Fruit fly (Drosophila melanogaster) whole organism, embryonic: ENCODE data around the gene Cyp313a4.
A peak's percentile ranks its signal among the peaks of the same experiment; 100 is the strongest.

Experiments used
- Abd-B ChIP-seq: fragments of 200-800 bp; sonication (Bioruptor generic); optimal IDR thresholded peaks from 2 replicates; lab custom pipeline; 2018; ENCODE audit warnings: missing biosample characterization, mild to moderate bottlenecking, missing genetic modification characterization, moderate library complexity
- Awh ChIP-seq: fragments of 200-800 bp; sonication (Bioruptor generic); IDR thresholded peaks from 2 replicates; pipeline ENCODE4, ENCODE4 v1.3.6; 2022; ENCODE audit warnings: missing biosample characterization, missing genetic modification characterization
- Bgb ChIP-seq: fragments of 200-800 bp; sonication (Bioruptor generic); IDR thresholded peaks from 2 replicates; pipeline ENCODE4 v1.3.6; 2022; ENCODE audit warnings: missing biosample characterization, missing genetic modification characterization; ENCODE audit not compliant: partially characterized antibody
- CG10147 ChIP-seq: fragments of 200-800 bp; sonication (Bioruptor generic); optimal IDR thresholded peaks from 2 replicates; lab custom pipeline; 2019; ENCODE audit warnings: missing biosample characterization, mild to moderate bottlenecking, missing genetic modification characterization, moderate library complexity
- CG10267 ChIP-seq: fragments of 200-800 bp; sonication (Bioruptor generic); optimal IDR thresholded peaks from 2 replicates; lab custom pipeline; 2018; ENCODE audit warnings: missing biosample characterization, mild to moderate bottlenecking, missing genetic modification characterization, moderate library complexity
- CG10959 ChIP-seq: fragments of 200-800 bp; sonication (Bioruptor generic); IDR thresholded peaks from 2 replicates; pipeline ENCODE4 v1.3.6; 2022; ENCODE audit warnings: missing biosample characterization, missing genetic modification characterization
- CG12219 ChIP-seq: fragments of 200-800 bp; sonication (Bioruptor generic); optimal IDR thresholded peaks from 3 replicates; lab custom pipeline; 2018; ENCODE audit warnings: missing biosample characterization, mild to moderate bottlenecking, missing genetic modification characterization
- CG12236 ChIP-seq: fragments of 200-800 bp; sonication (Bioruptor generic); optimal IDR thresholded peaks from 2 replicates; lab custom pipeline; 2016; ENCODE audit warnings: missing biosample characterization, missing genetic modification characterization
- CG12659 ChIP-seq: fragments of 200-800 bp; sonication (Bioruptor generic); optimal IDR thresholded peaks from 3 replicates; lab custom pipeline; 2017; ENCODE audit warnings: mild to moderate bottlenecking, missing biosample characterization, missing genetic modification reagents, missing genetic modification characterization
- CG15479 ChIP-seq: fragments of 200-800 bp; sonication (Bioruptor generic); optimal IDR thresholded peaks from 3 replicates; lab custom pipeline; 2019; ENCODE audit warnings: missing biosample characterization, mild to moderate bottlenecking, missing genetic modification characterization, moderate library complexity
- CG17186 ChIP-seq: fragments of 200-800 bp; sonication (Bioruptor generic); optimal IDR thresholded peaks from 3 replicates; lab custom pipeline; 2017; ENCODE audit warnings: missing biosample characterization, missing genetic modification reagents, missing genetic modification characterization
- CG4282 ChIP-seq: fragments of 200-800 bp; sonication (Bioruptor generic); optimal IDR thresholded peaks from 2 replicates; lab custom pipeline; 2016; ENCODE audit warnings: missing biosample characterization, missing genetic modification characterization
- CG4707 ChIP-seq: fragments of 200-800 bp; sonication (Bioruptor generic); optimal IDR thresholded peaks from 2 replicates; lab custom pipeline; 2018; ENCODE audit warnings: missing biosample characterization, mild to moderate bottlenecking, missing genetic modification characterization, moderate library complexity
- CG4730 ChIP-seq: fragments of 200-800 bp; sonication (Bioruptor generic); IDR thresholded peaks from 2 replicates; pipeline ENCODE4 v1.3.6; 2022; ENCODE audit warnings: missing biosample characterization, missing genetic modification characterization
- CG6175 ChIP-seq: fragments of 200-800 bp; sonication (Bioruptor generic); IDR thresholded peaks from 3 replicates; pipeline ENCODE4 v1.3.6; 2022; ENCODE audit warnings: missing biosample characterization, missing genetic modification characterization
- CG6765 ChIP-seq: fragments of 200-800 bp; sonication (Bioruptor generic); optimal IDR thresholded peaks from 3 replicates; lab custom pipeline; 2017; ENCODE audit warnings: missing biosample characterization, mild to moderate bottlenecking, missing genetic modification characterization
- CG6791 ChIP-seq: fragments of 200-800 bp; sonication (Bioruptor generic); IDR thresholded peaks from 3 replicates; pipeline ENCODE4 v1.3.6; 2022; ENCODE audit warnings: missing biosample characterization, missing genetic modification characterization; ENCODE audit not compliant: partially characterized antibody
- CkIIα-i1 ChIP-seq: fragments of 200-800 bp; sonication (Bioruptor generic); IDR thresholded peaks from 2 replicates; pipeline ENCODE4 v1.3.6; 2022; ENCODE audit warnings: missing biosample characterization, missing genetic modification characterization
- Dref ChIP-seq: fragments of 200-800 bp; sonication (Bioruptor generic); IDR thresholded peaks from 2 replicates; pipeline ENCODE4 v1.3.6; 2022; ENCODE audit warnings: missing biosample characterization, missing genetic modification characterization
- E2f2 ChIP-seq: fragments of 200-800 bp; sonication (Bioruptor generic); IDR thresholded peaks from 2 replicates; pipeline ENCODE4 v1.3.6; 2022; ENCODE audit warnings: missing biosample characterization, missing genetic modification characterization
- Fer2 ChIP-seq: fragments of 200-800 bp; sonication (Bioruptor generic); optimal IDR thresholded peaks from 2 replicates; lab custom pipeline; 2018; ENCODE audit warnings: missing biosample characterization, mild to moderate bottlenecking, missing genetic modification characterization, moderate library complexity
- HmgZ ChIP-seq: fragments of 200-800 bp; sonication (Bioruptor generic); optimal IDR thresholded peaks from 2 replicates; lab custom pipeline; 2018; ENCODE audit warnings: missing biosample characterization, mild to moderate bottlenecking, missing genetic modification characterization
- MTF-1 ChIP-seq: fragments of 200-800 bp; sonication (Bioruptor generic); optimal IDR thresholded peaks from 2 replicates; lab custom pipeline; 2018; ENCODE audit warnings: missing biosample characterization, mild to moderate bottlenecking, missing genetic modification characterization, borderline replicate concordance
- Mrtf ChIP-seq: fragments of 200-800 bp; sonication (Bioruptor generic); IDR thresholded peaks from 3 replicates; pipeline ENCODE4 v1.3.6; 2022; ENCODE audit warnings: missing biosample characterization, missing genetic modification characterization
- NC2α ChIP-seq: fragments of 200-800 bp; sonication (Bioruptor generic); optimal IDR thresholded peaks from 2 replicates; lab custom pipeline; 2016; ENCODE audit warnings: missing biosample characterization, missing genetic modification characterization
- Opbp ChIP-seq: fragments of 200-800 bp; sonication (Bioruptor generic); IDR thresholded peaks from 3 replicates; pipeline ENCODE4 v1.3.6; 2022; ENCODE audit warnings: missing biosample characterization, missing genetic modification characterization; ENCODE audit not compliant: partially characterized antibody
- Sin3A ChIP-seq: fragments of >200 bp; optimal IDR thresholded peaks from 2 replicates; lab custom pipeline; 2018
- Taf1 ChIP-seq: fragments of 200-800 bp; sonication (Bioruptor generic); IDR thresholded peaks from 2 replicates; pipeline ENCODE4 v1.3.6; 2022; ENCODE audit warnings: missing biosample characterization, missing genetic modification characterization
- Tbp ChIP-seq: fragments of >200 bp; optimal IDR thresholded peaks from 2 replicates; lab custom pipeline; 2018; ENCODE audit warnings: missing biosample characterization, missing genetic modification characterization
- al ChIP-seq: fragments of 200-800 bp; sonication (Bioruptor generic); IDR thresholded peaks from 2 replicates; pipeline ENCODE4 v1.3.6; 2022; ENCODE audit warnings: missing biosample characterization, missing genetic modification characterization
- amos ChIP-seq: fragments of 200-800 bp; sonication (Bioruptor generic); IDR thresholded peaks from 2 replicates; pipeline ENCODE4 v1.3.6; 2022; ENCODE audit warnings: missing biosample characterization, missing genetic modification characterization; ENCODE audit not compliant: partially characterized antibody
- bbx ChIP-seq: fragments of 200-800 bp; sonication (Bioruptor generic); IDR thresholded peaks from 2 replicates; pipeline ENCODE4 v1.3.6; 2022; ENCODE audit warnings: missing biosample characterization, missing genetic modification characterization; ENCODE audit not compliant: partially characterized antibody
- cad ChIP-seq: fragments of >200 bp; optimal IDR thresholded peaks from 2 replicates; lab custom pipeline; 2017; ENCODE audit warnings: missing biosample characterization, missing genetic modification characterization
- fd96Cb ChIP-seq: fragments of 200-800 bp; sonication (Bioruptor generic); optimal IDR thresholded peaks from 2 replicates; lab custom pipeline; 2018; ENCODE audit warnings: missing biosample characterization, mild to moderate bottlenecking, missing genetic modification characterization, moderate library complexity
- fu2 ChIP-seq: fragments of 200-800 bp; sonication (Bioruptor generic); optimal IDR thresholded peaks from 2 replicates; lab custom pipeline; 2016; ENCODE audit warnings: missing biosample characterization, missing genetic modification characterization
- gsb-n ChIP-seq: fragments of 200-800 bp; sonication (Bioruptor generic); optimal IDR thresholded peaks from 3 replicates; lab custom pipeline; 2018; ENCODE audit warnings: missing biosample characterization, mild to moderate bottlenecking, missing genetic modification characterization
- h ChIP-seq: fragments of >200 bp; optimal IDR thresholded peaks from 2 replicates; lab custom pipeline; 2017
- lab ChIP-seq: fragments of 200-800 bp; sonication (Bioruptor generic); optimal IDR thresholded peaks from 3 replicates; lab custom pipeline; 2017; ENCODE audit warnings: missing biosample characterization, missing genetic modification characterization, mild to moderate bottlenecking, moderate library complexity, missing genetic modification reagents
- lbe ChIP-seq: fragments of 200-800 bp; sonication (Bioruptor generic); optimal IDR thresholded peaks from 2 replicates; lab custom pipeline; 2016; ENCODE audit warnings: missing biosample characterization, mild to moderate bottlenecking, missing genetic modification characterization
- p53 ChIP-seq: fragments of 200-800 bp; sonication (Bioruptor generic); optimal IDR thresholded peaks from 2 replicates; lab custom pipeline; 2016; ENCODE audit warnings: missing biosample characterization, missing genetic modification characterization
- ro ChIP-seq: fragments of 200-800 bp; sonication (Bioruptor generic); IDR thresholded peaks from 2 replicates; pipeline ENCODE4 v1.3.6; 2022; ENCODE audit warnings: missing biosample characterization, missing genetic modification characterization
- row ChIP-seq: fragments of 200-800 bp; sonication (Bioruptor generic); IDR thresholded peaks from 3 replicates; pipeline ENCODE4 v1.3.6; 2022; ENCODE audit warnings: missing biosample characterization, missing genetic modification characterization
- slou ChIP-seq: fragments of 200-800 bp; sonication (Bioruptor generic); optimal IDR thresholded peaks from 3 replicates; lab custom pipeline; 2016; ENCODE audit warnings: missing biosample characterization, missing genetic modification characterization
- sob ChIP-seq: fragments of 200-800 bp; sonication (Bioruptor generic); IDR thresholded peaks from 2 replicates; pipeline ENCODE4 v1.3.6; 2022; ENCODE audit warnings: missing biosample characterization, missing genetic modification characterization
- sug ChIP-seq: fragments of 200-800 bp; optimal IDR thresholded peaks from 2 replicates; lab custom pipeline; 2019; ENCODE audit warnings: missing biosample characterization, mild to moderate bottlenecking, missing genetic modification characterization, moderate library complexity
- tio ChIP-seq: fragments of 200-800 bp; sonication (Bioruptor generic); optimal IDR thresholded peaks from 2 replicates; lab custom pipeline; 2017; ENCODE audit warnings: missing biosample characterization, missing genetic modification characterization, inconsistent platforms
- tup ChIP-seq: fragments of 200-800 bp; sonication (Bioruptor generic); optimal IDR thresholded peaks from 2 replicates; lab custom pipeline; 2016; ENCODE audit warnings: missing biosample characterization, mild to moderate bottlenecking, missing genetic modification characterization, moderate library complexity
- vnd ChIP-seq: fragments of 200-800 bp; sonication (Bioruptor generic); IDR thresholded peaks from 3 replicates; pipeline ENCODE4 v1.3.6; 2022; ENCODE audit warnings: missing biosample characterization, missing genetic modification characterization; ENCODE audit not compliant: partially characterized antibody
- zen ChIP-seq: fragments of 200-800 bp; sonication (Bioruptor generic); optimal IDR thresholded peaks from 3 replicates; lab custom pipeline; 2018; ENCODE audit warnings: missing biosample characterization, mild to moderate bottlenecking, missing genetic modification characterization, moderate library complexity

The Cyp313a4 gene

DNA sequence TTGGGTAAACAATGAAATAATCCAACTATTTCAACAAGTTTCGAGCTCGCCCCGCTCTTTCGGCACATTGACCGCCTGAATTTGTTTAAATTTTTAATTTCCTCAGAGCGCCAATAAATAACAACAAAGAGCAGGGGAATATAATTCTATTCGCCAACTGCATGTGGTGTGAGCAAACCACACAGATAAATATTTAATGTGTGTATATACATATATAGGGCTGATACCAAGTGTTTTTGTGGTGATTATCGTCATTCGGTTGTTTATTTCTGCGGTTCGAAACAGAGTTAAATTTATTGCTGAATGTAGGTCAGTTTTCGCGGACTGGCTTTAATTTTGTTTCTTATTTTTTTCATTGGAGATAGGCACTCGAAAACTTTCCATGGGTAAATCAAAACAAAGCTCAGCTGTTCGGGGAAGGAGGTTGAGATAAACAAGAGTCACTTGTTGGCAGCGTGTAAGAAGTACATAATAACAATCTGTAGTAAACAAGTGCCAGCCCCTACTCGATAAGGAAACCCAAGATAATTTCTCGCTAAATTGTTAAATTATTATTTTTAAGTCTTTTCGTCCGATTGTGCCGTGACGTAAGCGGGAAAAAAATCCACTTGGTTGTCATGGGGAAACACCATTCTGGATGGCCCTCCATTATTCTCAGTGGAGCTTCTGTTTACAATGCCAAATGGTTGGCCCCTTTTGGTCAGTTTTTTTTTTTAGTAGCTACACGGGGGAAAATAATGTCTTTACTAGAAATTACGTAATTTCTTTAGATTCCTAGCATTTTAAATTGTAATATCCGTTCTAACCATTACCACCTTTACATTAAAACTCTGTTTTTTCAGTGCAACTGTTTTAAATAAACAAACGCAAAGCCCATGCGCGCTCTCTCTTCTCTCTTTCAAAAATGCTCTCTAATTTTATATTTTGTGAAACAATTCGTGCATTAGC lies 36.7 kb upstream of the Cyp313a4 start (continued):
- no peak for TF ChIP-seq CG10147
- TF ChIP-seq Opbp (GFP tag; lab: Robert Waterston, UW): no peak
- peak; percentile 41 for TF ChIP-seq NC2α
- peak; percentile 81 for TF ChIP-seq lab (GFP tag; lab: Kevin White, UChicago)
- peak; percentile 43; the same call in 1 of the 2 replicates for TF ChIP-seq CG4730
- TF ChIP-seq vnd (GFP tag; lab: Robert Waterston, UW): no peak
- TF ChIP-seq lbe (GFP tag; lab: Kevin White, UChicago): no peak
- no peak for TF ChIP-seq MTF-1
- TF ChIP-seq Dref (GFP tag; lab: Robert Waterston, UW): no peak
- TF ChIP-seq slou (GFP tag; lab: Kevin White, UChicago): no peak
- peak; percentile 65; the same call in 2 of the 3 replicates for TF ChIP-seq Mrtf
- peak; percentile 6 for TF ChIP-seq Fer2 (tag; lab: Kevin White, UChicago)
- TF ChIP-seq CG12219 (GFP tag; lab: Kevin White, UChicago): no peak
- no peak for TF ChIP-seq Bgb
- TF ChIP-seq sug (tag; lab: Kevin White, UChicago): no peak
- peak; percentile 60 for TF ChIP-seq fu2 (GFP tag; lab: Kevin White, UChicago)
- TF ChIP-seq amos: no peak
- no peak for TF ChIP-seq Tbp (GFP tag; lab: Kevin White, UChicago)
- TF ChIP-seq CG6765 (GFP tag; lab: Kevin White, UChicago): peak; percentile 10
- TF ChIP-seq CG4707 (GFP tag; lab: Kevin White, UChicago): no peak
- 0 out of 2 replicates have a peak, but pooled peaks have one; percentile 12 for TF ChIP-seq ro
- peak; percentile 47 for TF ChIP-seq CG12659
- peak; percentile 82 for TF ChIP-seq row (GFP tag; lab: Robert Waterston, UW)
- TF ChIP-seq CG10959 (GFP tag; lab: Robert Waterston, UW): no peak
- TF ChIP-seq h (lab: Kevin White, UChicago): no peak
- TF ChIP-seq zen (tag; lab: Kevin White, UChicago): no peak
- no peak for TF ChIP-seq CG4282 (GFP tag; lab: Kevin White, UChicago)
- no peak for TF ChIP-seq CG6175 (GFP tag; lab: Robert Waterston, UW)
- TF ChIP-seq p53 (GFP tag; lab: Kevin White, UChicago): no peak
- TF ChIP-seq Awh (GFP tag; lab: Robert Waterston, UW): 0 out of 2 replicates have a peak, but pooled peaks have one; percentile 21
- TF ChIP-seq cad: no peak
- TF ChIP-seq Abd-B: no peak
- no peak for TF ChIP-seq gsb-n (tag; lab: Kevin White, UChicago)
- no peak for TF ChIP-seq CkIIα-i1
- no peak for TF ChIP-seq CG17186 (GFP tag; lab: Kevin White, UChicago)
- TF ChIP-seq al (GFP tag; lab: Robert Waterston, UW): peak; percentile 44; the same call in 1 of the 2 replicates
- peak; percentile 23; the same call in 1 of the 2 replicates for TF ChIP-seq E2f2
- no peak for TF ChIP-seq bbx (GFP tag; lab: Robert Waterston, UW)
- TF ChIP-seq CG6791 (GFP tag; lab: Robert Waterston, UW): no peak
- TF ChIP-seq Sin3A (lab: Kevin White, UChicago): no peak
- no peak for TF ChIP-seq tup (GFP tag; lab: Kevin White, UChicago)
- TF ChIP-seq sob: peak; percentile 62
- no peak for TF ChIP-seq CG10267 (tag; lab: Kevin White, UChicago)
- TF ChIP-seq Taf1 (GFP tag; lab: Robert Waterston, UW): 0 out of 2 replicates have a peak, but pooled peaks have one; percentile 23
- peak; percentile 17 for TF ChIP-seq HmgZ (tag; lab: Kevin White, UChicago)
- peak; percentile 22 for TF ChIP-seq tio (GFP tag; lab: Kevin White, UChicago)
- peak; percentile 53 for TF ChIP-seq fd96Cb (tag; lab: Kevin White, UChicago)
- peak; percentile 29 for TF ChIP-seq CG12236 (GFP tag; lab: Kevin White, UChicago)
- no peak for TF ChIP-seq CG15479
